Fruit fly (Drosophila melanogaster) S2 (cell line): ENCODE results near the gene Gga.

Experiments
- CG8478 ChIP-seq: fragments of >200 bp; optimal IDR thresholded peaks from 2 replicates; lab custom pipeline; 2018
- CTCF ChIP-seq, 2 experiments: fragments of >200 bp; optimal IDR thresholded peaks; 2 replicates each; lab custom pipeline; 2018

DNA sequence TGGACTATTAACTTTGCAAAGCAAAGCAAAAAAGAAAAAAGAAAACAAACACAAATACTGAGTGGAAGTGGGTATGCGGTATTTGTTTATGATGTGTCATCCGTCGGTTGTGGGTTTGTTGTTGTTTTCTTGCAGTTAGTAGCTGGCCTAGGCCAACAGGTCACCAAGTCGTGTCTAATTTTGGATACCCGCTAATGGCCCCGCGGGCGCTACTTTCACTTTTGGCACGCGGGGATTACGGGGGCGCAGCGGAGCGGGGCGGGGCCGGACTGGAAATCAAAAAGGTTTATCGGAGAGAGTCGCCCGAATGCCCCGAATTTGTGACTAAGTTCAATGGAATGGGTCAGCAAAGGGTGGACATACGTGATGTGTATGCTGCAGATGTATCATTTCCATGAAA lies 46.2 kb downstream of the Gga start:
- TF ChIP-seq CG8478 (lab: Kevin White, UChicago) (no peak), CTCF (optimal IDR thresholded peaks at IDR 0.05; lab: Kevin White, UChicago) (no peak)
